Worm (Caenorhabditis elegans) whole organism, L3 larva: ENCODE results near the gene nhr-159.

Source experiments
- ZK546.5 ChIP-seq: sonication (generic microtip); optimal IDR thresholded peaks from 2 replicates; lab custom pipeline; 2017; ENCODE audit warnings: missing biosample characterization, missing genetic modification characterization
- aly-2 ChIP-seq: fragments of 150-350 bp; optimal IDR thresholded peaks from 2 replicates; lab custom pipeline; 2014; ENCODE audit warnings: missing biosample characterization, missing genetic modification characterization
- ama-1 ChIP-seq: fragments of 150-350 bp; optimal IDR thresholded peaks from 2 replicates; lab custom pipeline; 2018
- ceh-28 ChIP-seq: fragments of 150-350 bp; optimal IDR thresholded peaks from 2 replicates; lab custom pipeline; 2014; ENCODE audit warnings: missing biosample characterization, missing genetic modification reagents, missing genetic modification characterization
- egl-27 ChIP-seq: sonication (generic microtip); optimal IDR thresholded peaks from 4 replicates; lab custom pipeline; 2017; ENCODE audit warnings: missing biosample characterization, missing genetic modification reagents, missing genetic modification characterization
- egl-5 ChIP-seq: fragments of 150-350 bp; optimal IDR thresholded peaks from 2 replicates; lab custom pipeline; 2017; ENCODE audit warnings: missing biosample characterization, missing genetic modification reagents, missing genetic modification characterization, inconsistent platforms
- elt-1 ChIP-seq: fragments of 150-350 bp; optimal IDR thresholded peaks from 2 replicates; lab custom pipeline; 2014; ENCODE audit warnings: missing biosample characterization, missing genetic modification characterization
- elt-2 ChIP-seq: sonication (generic microtip); optimal IDR thresholded peaks from 2 replicates; lab custom pipeline; 2016; ENCODE audit warnings: missing genetic modification reagents, mild to moderate bottlenecking, missing genetic modification characterization, missing compliant biosample characterization
- eor-1 ChIP-seq, 2 experiments: fragments of 150-350 bp; optimal IDR thresholded peaks; 2 replicates each; lab custom pipeline; 2014 to 2018; ENCODE audit warnings: missing biosample characterization in 2 of 2, missing genetic modification characterization in 2 of 2
- fkh-10 ChIP-seq: sonication (generic microtip); optimal IDR thresholded peaks from 2 replicates; lab custom pipeline; 2017; ENCODE audit warnings: missing biosample characterization, missing genetic modification reagents, missing genetic modification characterization
- fos-1 ChIP-seq: fragments of 150-350 bp; optimal IDR thresholded peaks from 2 replicates; lab custom pipeline; 2014; ENCODE audit warnings: missing biosample characterization, missing genetic modification characterization
- lsy-12 ChIP-seq: sonication (generic microtip); optimal IDR thresholded peaks from 2 replicates; lab custom pipeline; 2016; ENCODE audit warnings: mild to moderate bottlenecking, missing genetic modification characterization, missing compliant biosample characterization
- mml-1 ChIP-seq: fragments of 150-350 bp; sonication (generic microtip); optimal IDR thresholded peaks from 3 replicates; lab custom pipeline; 2014; ENCODE audit warnings: missing biosample characterization, missing genetic modification characterization
- nfya-1 ChIP-seq: sonication (generic microtip); optimal IDR thresholded peaks from 2 replicates; lab custom pipeline; 2017; ENCODE audit warnings: missing genetic modification characterization, mild to moderate bottlenecking, missing compliant biosample characterization, antibody characterized with exemption, moderate library complexity; ENCODE audit not compliant: insufficient read depth
- nhr-11 ChIP-seq: fragments of 150-350 bp; optimal IDR thresholded peaks from 2 replicates; lab custom pipeline; 2014; ENCODE audit warnings: missing biosample characterization, missing genetic modification characterization
- nhr-12 ChIP-seq: fragments of 150-350 bp; optimal IDR thresholded peaks from 2 replicates; lab custom pipeline; 2014; ENCODE audit warnings: missing biosample characterization, missing genetic modification characterization
- nhr-23 ChIP-seq: fragments of 150-350 bp; optimal IDR thresholded peaks from 2 replicates; lab custom pipeline; 2014; ENCODE audit warnings: missing biosample characterization, missing genetic modification reagents, missing genetic modification characterization
- nhr-237 ChIP-seq: fragments of 150-350 bp; optimal IDR thresholded peaks from 2 replicates; lab custom pipeline; 2014; ENCODE audit warnings: missing biosample characterization, missing genetic modification characterization
- nhr-25 ChIP-seq: sonication (generic microtip); optimal IDR thresholded peaks from 2 replicates; lab custom pipeline; 2017; ENCODE audit warnings: missing biosample characterization, missing genetic modification characterization
- nhr-28 ChIP-seq: fragments of 150-350 bp; optimal IDR thresholded peaks from 2 replicates; lab custom pipeline; 2014; ENCODE audit warnings: missing biosample characterization, missing genetic modification characterization
- nhr-43 ChIP-seq: sonication (generic microtip); optimal IDR thresholded peaks from 2 replicates; lab custom pipeline; 2016; ENCODE audit warnings: mild to moderate bottlenecking, missing genetic modification characterization, missing compliant biosample characterization; ENCODE audit not compliant: poor library complexity, severe bottlenecking
- nhr-67 ChIP-seq: fragments of 150-350 bp; optimal IDR thresholded peaks from 2 replicates; lab custom pipeline; 2014; ENCODE audit warnings: missing biosample characterization, missing genetic modification characterization
- nhr-76 ChIP-seq: fragments of 150-350 bp; sonication (generic microtip); optimal IDR thresholded peaks from 5 replicates; lab custom pipeline; 2014; ENCODE audit warnings: missing biosample characterization, missing genetic modification characterization
- nhr-77 ChIP-seq: fragments of 150-350 bp; optimal IDR thresholded peaks from 2 replicates; lab custom pipeline; 2014; ENCODE audit warnings: missing biosample characterization, missing genetic modification characterization
- pha-4 ChIP-seq: fragments of 150-350 bp; optimal IDR thresholded peaks from 2 replicates; lab custom pipeline; 2014; ENCODE audit warnings: missing biosample characterization, missing genetic modification reagents, missing genetic modification characterization
- pqm-1 ChIP-seq: fragments of 150-350 bp; optimal IDR thresholded peaks from 2 replicates; lab custom pipeline; 2017; ENCODE audit warnings: missing biosample characterization, missing genetic modification characterization, inconsistent platforms
- sea-2 ChIP-seq: fragments of 150-350 bp; sonication (generic microtip); optimal IDR thresholded peaks from 4 replicates; lab custom pipeline; 2014; ENCODE audit warnings: missing biosample characterization, missing genetic modification reagents, missing genetic modification characterization
- skn-1 ChIP-seq: fragments of 150-350 bp; optimal IDR thresholded peaks from 2 replicates; lab custom pipeline; 2014; ENCODE audit warnings: missing biosample characterization, missing genetic modification characterization
- tbx-2 ChIP-seq: sonication (generic microtip); optimal IDR thresholded peaks from 2 replicates; lab custom pipeline; 2016; ENCODE audit warnings: mild to moderate bottlenecking, missing genetic modification characterization, missing compliant biosample characterization
- unc-39 ChIP-seq: sonication (generic microtip); optimal IDR thresholded peaks from 4 replicates; lab custom pipeline; 2017; ENCODE audit warnings: missing biosample characterization, missing genetic modification characterization
- unc-62 ChIP-seq: fragments of 150-350 bp; sonication (generic microtip); optimal IDR thresholded peaks from 4 replicates; lab custom pipeline; 2014; ENCODE audit warnings: missing biosample characterization, missing genetic modification reagents, missing genetic modification characterization
- ztf-11 ChIP-seq: fragments of 150-350 bp; optimal IDR thresholded peaks from 2 replicates; lab custom pipeline; 2014; ENCODE audit warnings: missing biosample characterization, missing genetic modification characterization
- ztf-4 ChIP-seq: fragments of 150-350 bp; optimal IDR thresholded peaks from 2 replicates; lab custom pipeline; 2014; ENCODE audit warnings: missing biosample characterization, missing genetic modification characterization

Gene nhr-159

DNA sequence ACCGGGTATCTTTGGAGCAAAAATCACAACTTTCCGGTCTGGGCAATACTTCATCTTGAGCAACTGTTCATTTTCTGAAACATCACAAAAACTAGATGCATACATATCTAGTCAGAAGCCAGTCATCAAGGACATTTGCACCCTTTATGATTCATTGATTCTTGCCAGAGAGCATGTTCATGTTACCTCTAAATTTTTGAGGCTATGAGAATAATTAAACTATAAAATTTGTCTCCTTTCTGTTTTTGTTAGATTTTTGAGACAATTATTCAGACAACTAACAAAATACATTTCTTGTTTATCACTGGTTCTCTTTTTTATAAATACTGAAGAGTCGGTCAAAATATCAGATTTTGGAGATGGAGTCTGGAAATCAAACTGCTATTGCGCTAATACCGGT is 38.4 kb upstream of the nhr-159 start, which contains the start of gene srx-67:
TSS of gene srx-67 (plus strand) at position 301 of the 400 bp plus-strand sequence.
- TF ChIP-seq nhr-23 (tag; lab: Kevin White, UChicago) (no peak), nhr-12 (tag; lab: Kevin White, UChicago) (no peak), mml-1 (tag; lab: Kevin White, UChicago) (no peak), ztf-4 (no peak), fkh-10 (GFP tag; lab: Kevin White, UChicago) (no peak), nhr-76 (tag; lab: Kevin White, UChicago) (no peak)
- TF ChIP-seq, all 47 proteins: peak for 0

DNA sequence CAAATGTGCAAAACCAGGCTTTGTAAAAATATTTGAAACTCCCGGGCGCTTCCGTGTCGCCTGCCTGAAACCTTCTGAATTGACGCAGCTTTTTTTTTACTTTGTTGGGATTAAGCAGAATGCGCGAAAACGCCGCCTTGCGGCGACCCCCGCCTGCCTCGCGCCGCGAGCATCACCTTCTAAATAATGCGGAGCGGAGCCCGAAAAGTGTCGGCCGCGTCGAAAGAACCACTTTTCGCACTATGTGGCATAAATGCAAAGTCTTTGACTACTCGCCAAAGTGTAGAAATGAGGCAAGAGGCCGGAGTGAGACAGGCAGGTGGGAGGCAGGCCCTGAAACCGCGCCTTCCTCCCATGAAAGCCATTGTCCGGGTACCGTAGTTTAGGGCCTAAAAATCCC is 35.0 kb upstream of the nhr-159 start:
- TF ChIP-seq elt-1 (tag; lab: Kevin White, UChicago) (no peak), unc-62 (GFP tag; lab: Kevin White, UChicago) (no peak), nhr-23 (tag; lab: Kevin White, UChicago) (no peak), nhr-25 (tag; lab: Kevin White, UChicago) (no peak), skn-1 (tag; lab: Kevin White, UChicago) (no peak), nhr-28 (tag; lab: Kevin White, UChicago) (no peak), pqm-1 (no peak)

DNA sequence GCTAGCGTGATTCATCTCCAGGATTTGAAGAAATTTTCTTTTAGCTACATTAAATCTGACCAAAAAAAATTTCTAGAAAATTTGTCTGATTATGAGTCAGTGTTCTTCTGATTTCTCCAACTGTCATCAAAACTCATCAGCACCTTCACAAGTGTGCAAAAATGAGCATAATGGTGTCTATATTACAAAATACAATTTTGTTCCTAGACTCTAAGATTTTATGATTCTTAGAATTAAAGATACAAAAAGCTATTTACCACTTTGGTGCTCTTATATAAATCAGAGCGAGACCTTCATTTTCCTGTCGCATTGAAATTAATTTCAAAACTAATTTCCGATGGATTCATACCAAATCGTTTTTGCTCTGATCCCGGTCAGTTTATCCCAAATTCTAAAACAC is 34.3 kb upstream of the nhr-159 start, which contains the start of gene srx-68:
TSS of gene srx-68 (plus strand) at position 301 of the 400 bp plus-strand sequence.
- TF ChIP-seq elt-2 (tag; lab: Kevin White, UChicago) (no peak), unc-39 (no peak), nhr-77 (tag; lab: Kevin White, UChicago) (no peak), ceh-28 (tag; lab: Kevin White, UChicago) (no peak), egl-5 (tag; lab: Kevin White, UChicago) (no peak), nhr-11 (no peak), nhr-67 (tag; lab: Kevin White, UChicago) (no peak), ama-1 (no peak), tbx-2 (tag; lab: Kevin White, UChicago) (no peak), eor-1 (tag; optimal IDR thresholded peaks at IDR 0.05; lab: Kevin White, UChicago) (no peak), nhr-25 (tag; lab: Kevin White, UChicago) (no peak), nhr-12 (tag; lab: Kevin White, UChicago) (no peak), egl-27 (tag; lab: Kevin White, UChicago) (no peak)

- TF ChIP-seq nhr-25 (tag; lab: Kevin White, UChicago) (no peak), nhr-28 (tag; lab: Kevin White, UChicago) (no peak), sea-2 (GFP tag; lab: Kevin White, UChicago) (no peak), pha-4 (no peak), lsy-12 (tag; lab: Kevin White, UChicago) (no peak), nfya-1 (tag; lab: Kevin White, UChicago) (no peak), fos-1 (tag; lab: Kevin White, UChicago) (no peak), ZK546.5 (tag; lab: Kevin White, UChicago) (no peak), nhr-67 (tag; lab: Kevin White, UChicago) (no peak), elt-2 (tag; lab: Kevin White, UChicago) (no peak), egl-5 (tag; lab: Kevin White, UChicago) (no peak)
- TF ChIP-seq, all 47 proteins: peak for 0
These were observed 27.7 kb upstream of the nhr-159 start, which contains the start of gene nhr-156 for ce11 chrV:3905841-3906240. nhr-156 (plus strand) TSS chrV:3906106.

DNA sequence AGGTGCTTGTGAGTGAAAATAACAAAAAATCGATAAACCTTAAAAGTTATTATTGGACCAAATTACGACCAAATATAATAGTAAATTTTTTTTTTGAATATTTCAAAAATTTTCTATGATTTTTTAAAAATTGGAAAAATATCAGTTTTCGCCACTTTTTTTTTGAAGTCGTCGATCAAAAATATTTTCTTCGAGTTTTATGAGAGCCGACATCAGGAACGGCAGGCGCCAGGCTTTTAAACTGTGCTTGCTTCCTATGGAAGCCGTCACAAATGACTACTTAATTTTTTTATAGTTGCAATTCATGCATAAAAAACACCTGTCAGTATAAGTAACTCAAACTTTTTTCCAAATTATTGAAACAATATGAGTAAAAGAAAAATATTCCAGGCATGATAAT is 25.3 kb upstream of the nhr-159 start:
- TF ChIP-seq unc-39 (no peak), nhr-237 (tag; lab: Kevin White, UChicago) (no peak)

- no peak for TF ChIP-seq nhr-12 (tag; lab: Kevin White, UChicago)
- TF ChIP-seq skn-1 (tag; lab: Kevin White, UChicago) = no peak
- no peak for TF ChIP-seq aly-2 (tag; lab: Kevin White, UChicago)
- TF ChIP-seq ztf-11 (tag; lab: Kevin White, UChicago) = no peak
- TF ChIP-seq nhr-43 (tag; lab: Kevin White, UChicago) = no peak
- no peak for TF ChIP-seq nhr-25 (tag; lab: Kevin White, UChicago)
- TF ChIP-seq ztf-4 = no peak
- no peak for TF ChIP-seq lsy-12 (tag; lab: Kevin White, UChicago)
These were observed 24.5 kb upstream of the nhr-159 start, which contains the start of the genes str-229 and srh-190 for ce11 chrV:3902458-3903157. str-229 (minus strand) TSS chrV:3902558. srh-190 (plus strand) TSS chrV:3903107.
